Worm (Caenorhabditis elegans) whole organism, young adult: Measurements from ENCODE around the gene try-4.

Source experiments
- B0019.2 ChIP-seq: fragments of 200-800 bp; sonication (Bioruptor generic); conservative IDR thresholded peaks from 2 replicates; pipeline ENCODE4 v1.3.6; 2022; ENCODE audit warnings: missing genetic modification reagents, missing genetic modification characterization, missing compliant biosample characterization
- B0261.1 ChIP-seq: sonication (generic microtip); optimal IDR thresholded peaks from 2 replicates; lab custom pipeline; 2016; ENCODE audit warnings: mild to moderate bottlenecking, missing genetic modification characterization, moderate library complexity, missing compliant biosample characterization
- F52B5.7 ChIP-seq: sonication (generic microtip); optimal IDR thresholded peaks from 2 replicates; lab custom pipeline; 2016; ENCODE audit warnings: mild to moderate bottlenecking, missing genetic modification characterization, missing compliant biosample characterization
- F57C9.4 ChIP-seq: sonication (generic microtip); optimal IDR thresholded peaks from 2 replicates; lab custom pipeline; 2017; ENCODE audit warnings: mild to moderate bottlenecking, missing genetic modification characterization, missing compliant biosample characterization
- K11D2.4 ChIP-seq: fragments of 200-800 bp; sonication (Bioruptor generic); IDR thresholded peaks from 2 replicates; pipeline ENCODE4 v1.3.6; 2022; ENCODE audit warnings: missing genetic modification reagents, missing genetic modification characterization, missing compliant biosample characterization
- K12H6.12 ChIP-seq: fragments of 200-800 bp; sonication (Bioruptor generic); optimal IDR thresholded peaks from 2 replicates; lab custom pipeline; 2018; ENCODE audit warnings: mild to moderate bottlenecking, missing genetic modification characterization, missing compliant biosample characterization
- T07F8.4 ChIP-seq: sonication (generic microtip); optimal IDR thresholded peaks from 2 replicates; lab custom pipeline; 2016; ENCODE audit warnings: mild to moderate bottlenecking, missing genetic modification characterization, moderate library complexity, missing compliant biosample characterization
- ZK185.1 ChIP-seq: sonication (generic microtip); optimal IDR thresholded peaks from 2 replicates; lab custom pipeline; 2016; ENCODE audit warnings: mild to moderate bottlenecking, missing genetic modification characterization, missing compliant biosample characterization; ENCODE audit not compliant: poor library complexity, severe bottlenecking
- athp-1 ChIP-seq: sonication (generic microtip); optimal IDR thresholded peaks from 2 replicates; lab custom pipeline; 2017; ENCODE audit warnings: mild to moderate bottlenecking, missing genetic modification characterization, missing compliant biosample characterization
- attf-5 ChIP-seq: fragments of 200-800 bp; sonication (Bioruptor generic); optimal IDR thresholded peaks from 2 replicates; lab custom pipeline; 2018; ENCODE audit warnings: mild to moderate bottlenecking, missing genetic modification characterization, missing compliant biosample characterization
- bed-1 ChIP-seq: fragments of 200-800 bp; sonication (Bioruptor generic); IDR thresholded peaks from 2 replicates; pipeline ENCODE4 v1.3.6; 2022; ENCODE audit warnings: missing genetic modification reagents, missing genetic modification characterization, missing compliant biosample characterization
- cebp-1 ChIP-seq, 2 experiments: fragments of 200-800 bp in 1 of 2; sonication (Bioruptor generic) in 1 of 2; sonication (generic microtip) in 1 of 2; IDR thresholded peaks in 1 of 2; optimal IDR thresholded peaks in 1 of 2; 2 replicates each; pipeline versions ENCODE4 v1.3.6 to Lab custom; 2017 to 2022; ENCODE audit warnings: missing compliant biosample characterization in 2 of 2, missing genetic modification characterization in 2 of 2, mild to moderate bottlenecking in 1 of 2, missing genetic modification reagents in 1 of 2, moderate library complexity in 1 of 2
- ceh-100 ChIP-seq: fragments of 200-800 bp; sonication (Bioruptor generic); IDR thresholded peaks from 2 replicates; pipeline ENCODE4 v1.3.6; 2022; ENCODE audit warnings: missing genetic modification reagents, missing genetic modification characterization, missing compliant biosample characterization
- ceh-79 ChIP-seq: sonication (generic microtip); optimal IDR thresholded peaks from 2 replicates; lab custom pipeline; 2017; ENCODE audit warnings: mild to moderate bottlenecking, missing genetic modification characterization, missing compliant biosample characterization
- ceh-91 ChIP-seq: fragments of 200-800 bp; sonication (Bioruptor generic); IDR thresholded peaks from 2 replicates; pipeline ENCODE4 v1.3.6; 2022; ENCODE audit warnings: missing genetic modification reagents, missing genetic modification characterization, missing compliant biosample characterization
- dox-1 ChIP-seq: fragments of 200-800 bp; sonication (Bioruptor generic); IDR thresholded peaks from 2 replicates; pipeline ENCODE4 v1.3.6; 2022; ENCODE audit warnings: missing genetic modification reagents, missing genetic modification characterization, missing compliant biosample characterization
- egrh-3 ChIP-seq: fragments of 200-800 bp; sonication (Bioruptor generic); IDR thresholded peaks from 2 replicates; pipeline ENCODE4 v1.3.6; 2022; ENCODE audit warnings: missing genetic modification reagents, missing genetic modification characterization, missing compliant biosample characterization
- ets-4 ChIP-seq: fragments of 200-800 bp; sonication (Bioruptor generic); optimal IDR thresholded peaks from 2 replicates; lab custom pipeline; 2018; ENCODE audit warnings: mild to moderate bottlenecking, missing genetic modification characterization, missing compliant biosample characterization
- him-1 ChIP-seq: sonication (generic microtip); optimal IDR thresholded peaks from 2 replicates; lab custom pipeline; 2016; ENCODE audit warnings: missing genotype, missing genetic modification reagents, missing genetic modification characterization, missing compliant biosample characterization
- hsf-1 ChIP-seq: fragments of 200-800 bp; sonication (Bioruptor generic); IDR thresholded peaks from 2 replicates; pipeline ENCODE4 v1.3.6; 2022; ENCODE audit warnings: missing genetic modification reagents, missing genetic modification characterization, missing compliant biosample characterization
- lin-35 ChIP-seq, 3 experiments: fragments of 150-350 bp in 2 of 3; sonication (generic microtip) in 1 of 3; optimal IDR thresholded peaks; 2 replicates each; lab custom pipeline; 2014 to 2018; ENCODE audit warnings: missing biosample characterization in 3 of 3, missing genetic modification characterization in 3 of 3, missing genetic modification reagents in 3 of 3
- lin-54 ChIP-seq: fragments of 200-800 bp; sonication (Bioruptor generic); optimal IDR thresholded peaks from 2 replicates; lab custom pipeline; 2018; ENCODE audit warnings: mild to moderate bottlenecking, missing genetic modification characterization, missing compliant biosample characterization
- lir-1 ChIP-seq: fragments of 200-800 bp; sonication (Bioruptor generic); conservative IDR thresholded peaks from 2 replicates; pipeline ENCODE4 v1.3.6; 2022; ENCODE audit warnings: missing genetic modification reagents, missing genetic modification characterization, missing compliant biosample characterization
- madf-10 ChIP-seq: sonication (generic microtip); optimal IDR thresholded peaks from 2 replicates; lab custom pipeline; 2016; ENCODE audit warnings: mild to moderate bottlenecking, missing genetic modification characterization, missing compliant biosample characterization
- nhr-120 ChIP-seq: fragments of 200-800 bp; sonication (Bioruptor generic); IDR thresholded peaks from 2 replicates; pipeline ENCODE4 v1.3.6; 2022; ENCODE audit warnings: missing genetic modification characterization, missing compliant biosample characterization
- rec-8 ChIP-seq, 2 experiments: sonication (generic microtip); optimal IDR thresholded peaks; 2 replicates each; lab custom pipeline; 2016; ENCODE audit warnings: mild to moderate bottlenecking in 2 of 2, missing genetic modification characterization in 2 of 2, missing genetic modification reagents in 2 of 2, missing genotype in 2 of 2, missing biosample characterization in 1 of 2, missing compliant biosample characterization in 1 of 2, moderate library complexity in 1 of 2
- rpc-1 ChIP-seq, 2 experiments: fragments of 150-350 bp in 1 of 2; sonication (generic microtip) in 1 of 2; optimal IDR thresholded peaks; 2 replicates each; lab custom pipeline; 2014 to 2018; ENCODE audit warnings: missing biosample characterization in 1 of 2, missing genetic modification characterization in 1 of 2, missing genetic modification reagents in 1 of 2, missing genotype in 1 of 2
- snpc-4 ChIP-seq, 5 experiments: fragments of 150-350 bp in 1 of 5; sonication (generic microtip) in 4 of 5; optimal IDR thresholded peaks; 2 replicates each; lab custom pipeline; 2014 to 2018; ENCODE audit warnings: missing genetic modification characterization in 5 of 5, missing biosample characterization in 3 of 5, antibody characterized with exemption in 2 of 5, mild to moderate bottlenecking in 2 of 5, missing compliant biosample characterization in 2 of 5, missing genotype in 2 of 5, moderate library complexity in 2 of 5, missing genetic modification reagents in 1 of 5
- sptf-2 ChIP-seq: fragments of 200-800 bp; sonication (Bioruptor generic); optimal IDR thresholded peaks from 2 replicates; lab custom pipeline; 2018; ENCODE audit warnings: mild to moderate bottlenecking, missing genetic modification characterization, missing compliant biosample characterization
- tbp1 ChIP-seq: fragments of 200-800 bp; sonication (Bioruptor generic); optimal IDR thresholded peaks from 2 replicates; lab custom pipeline; 2018; ENCODE audit warnings: mild to moderate bottlenecking, missing genetic modification characterization, missing compliant biosample characterization
- tbx-9 ChIP-seq: sonication (generic microtip); optimal IDR thresholded peaks from 2 replicates; lab custom pipeline; 2016; ENCODE audit warnings: borderline replicate concordance, missing genetic modification characterization, inconsistent platforms, missing compliant biosample characterization
- ztf-18 ChIP-seq: sonication (generic microtip); optimal IDR thresholded peaks from 2 replicates; lab custom pipeline; 2016; ENCODE audit warnings: missing genotype, mild to moderate bottlenecking, missing genetic modification characterization, missing compliant biosample characterization
- ztf-6 ChIP-seq: fragments of 200-800 bp; sonication (Bioruptor generic); IDR thresholded peaks from 2 replicates; pipeline ENCODE4 v1.3.6; 2022; ENCODE audit warnings: missing genetic modification reagents, missing genetic modification characterization, missing compliant biosample characterization

Gene try-4

ce11 chrV:20820033-20820432 lies 40.9 kb downstream of the try-4 start, which contains the start of gene T03D8.6:
T03D8.6 (minus strand) TSS chrV:20820330.
- no peak for TF ChIP-seq ceh-79 (tag; lab: Kevin White, UChicago)

ce11 chrV:20815842-20816241 lies 45.1 kb downstream of the try-4 start, which contains the start of gene sshk-1:
sshk-1 (plus strand) TSS chrV:20816142.
- no peak for TF ChIP-seq K11D2.4 (GFP tag; lab: Robert Waterston, UW)
- no peak for TF ChIP-seq egrh-3 (GFP tag; lab: Robert Waterston, UW)
- TF ChIP-seq F57C9.4 (tag; lab: Kevin White, UChicago), result no peak
- TF ChIP-seq athp-1 (tag; lab: Kevin White, UChicago), result no peak

ce11 chrV:20814424-20814823 lies 46.5 kb downstream of the try-4 start, which contains the start of gene Y44A6D.7:
Y44A6D.7 (plus strand) TSS chrV:20814724.
- no peak for TF ChIP-seq lir-1 (GFP tag; lab: Robert Waterston, UW)
- TF ChIP-seq ztf-6 (GFP tag; lab: Robert Waterston, UW), result no peak
- TF ChIP-seq bed-1 (GFP tag; lab: Robert Waterston, UW), result no peak
- TF ChIP-seq tbx-9 (tag; lab: Kevin White, UChicago), result no peak
- TF ChIP-seq ceh-100, result no peak
- TF ChIP-seq madf-10, result no peak
- TF ChIP-seq cebp-1 (GFP tag; IDR thresholded peaks at IDR 0.05; lab: Robert Waterston, UW), result no peak
- TF ChIP-seq cebp-1 (tag; optimal IDR thresholded peaks at IDR 0.05; lab: Kevin White, UChicago), result no peak
- no peak for TF ChIP-seq attf-5 (GFP tag; lab: Kevin White, UChicago)
- no peak for TF ChIP-seq ceh-91 (GFP tag; lab: Robert Waterston, UW)
- TF ChIP-seq T07F8.4 (tag; lab: Kevin White, UChicago), result no peak
- TF ChIP-seq B0261.1 (tag; lab: Kevin White, UChicago), result no peak
- no peak for TF ChIP-seq him-1 (tag; lab: Kevin White, UChicago)
- no peak for TF ChIP-seq lin-54 (GFP tag; lab: Kevin White, UChicago)
- no peak for TF ChIP-seq B0019.2 (GFP tag; lab: Robert Waterston, UW)
- TF ChIP-seq dox-1 (GFP tag; lab: Robert Waterston, UW), result no peak
- no peak for TF ChIP-seq nhr-120 (GFP tag; lab: Robert Waterston, UW)
- TF ChIP-seq ZK185.1, result no peak
- no peak for TF ChIP-seq K12H6.12 (tag; lab: Kevin White, UChicago)
- no peak for TF ChIP-seq athp-1 (tag; lab: Kevin White, UChicago)
- TF ChIP-seq hsf-1, result no peak

- no peak for TF ChIP-seq ceh-91 (GFP tag; lab: Robert Waterston, UW)
- no peak for TF ChIP-seq snpc-4 (GFP tag; optimal IDR thresholded peaks at IDR 0.05; lab: Kevin White, UChicago)
- no peak for TF ChIP-seq snpc-4 (tag; optimal IDR thresholded peaks at IDR 0.05; lab: Kevin White, UChicago)
- no peak for TF ChIP-seq him-1 (tag; lab: Kevin White, UChicago)
- no peak for TF ChIP-seq lin-54 (GFP tag; lab: Kevin White, UChicago)
- no peak for TF ChIP-seq tbp1 (GFP tag; lab: Kevin White, UChicago)
- TF ChIP-seq rec-8 (tag; optimal IDR thresholded peaks at IDR 0.05; lab: Kevin White, UChicago), result no peak
- TF ChIP-seq ets-4 (GFP tag; lab: Kevin White, UChicago), result no peak
- no peak for TF ChIP-seq ztf-18 (tag; lab: Kevin White, UChicago)
- TF ChIP-seq F52B5.7 (tag; lab: Kevin White, UChicago), result no peak
- no peak for TF ChIP-seq lin-35 (GFP tag; optimal IDR thresholded peaks at IDR 0.05; lab: Kevin White, UChicago)
- no peak for TF ChIP-seq athp-1 (tag; lab: Kevin White, UChicago)
- TF ChIP-seq sptf-2, result no peak
- TF ChIP-seq rpc-1 (optimal IDR thresholded peaks at IDR 0.05; lab: Kevin White, UChicago), result no peak
- no peak for TF ChIP-seq rpc-1 (tag; optimal IDR thresholded peaks at IDR 0.05; lab: Kevin White, UChicago)
These were observed 47.3 kb downstream of the try-4 start for ce11 chrV:20813646-20814045.
